Worm (Caenorhabditis elegans) whole organism, L4/young adult: ENCODE measurements around the gene lgc-58.

Source experiments
- W03F9.2 ChIP-seq: fragments of 150-350 bp; optimal IDR thresholded peaks from 2 replicates; lab custom pipeline; 2014; ENCODE audit warnings: missing biosample characterization, missing genetic modification characterization
- dao-5 ChIP-seq: sonication (generic microtip); optimal IDR thresholded peaks from 2 replicates; lab custom pipeline; 2016; ENCODE audit warnings: missing genotype, missing genetic modification characterization, moderate library complexity, missing compliant biosample characterization
- him-1 ChIP-seq: sonication (generic microtip); optimal IDR thresholded peaks from 2 replicates; lab custom pipeline; 2016; ENCODE audit warnings: missing genotype, missing genetic modification reagents, missing genetic modification characterization, missing compliant biosample characterization

lgc-58 gene

ce11 chrX:6075209-6075608 is at the start of gene lgc-58:
Gene lgc-58, plus strand, starts transcription at chrX:6075509.
- no peak for TF ChIP-seq dao-5
- TF ChIP-seq W03F9.2 (tag; lab: Kevin White, UChicago), result no peak
- no peak for TF ChIP-seq him-1 (tag; lab: Kevin White, UChicago)

ce11 chrX:6026732-6027528 is 48.4 kb upstream of the lgc-58 start:
- no peak for TF ChIP-seq dao-5
- no peak for TF ChIP-seq W03F9.2 (tag; lab: Kevin White, UChicago)
- no peak for TF ChIP-seq him-1 (tag; lab: Kevin White, UChicago)

- no peak for TF ChIP-seq him-1 (tag; lab: Kevin White, UChicago)
- TF ChIP-seq W03F9.2 (tag; lab: Kevin White, UChicago), result no peak
- no peak for TF ChIP-seq dao-5
Measured at ce11 chrX:6029075-6029474, 46.2 kb upstream of the lgc-58 start.

- TF ChIP-seq dao-5 (no peak), him-1 (tag; lab: Kevin White, UChicago) (no peak), W03F9.2 (tag; lab: Kevin White, UChicago) (no peak)
Measured at ce11 chrX:6031169-6031568, 44.1 kb upstream of the lgc-58 start, which contains the start of gene ipp-5. Gene ipp-5, plus strand, starts transcription at chrX:6031469.

ce11 chrX:6039544-6039943 is 35.8 kb upstream of the lgc-58 start, which contains the start of gene hsp-25:
Gene hsp-25, minus strand, starts transcription at chrX:6039644.
- no peak for TF ChIP-seq W03F9.2 (tag; lab: Kevin White, UChicago)
- TF ChIP-seq him-1 (tag; lab: Kevin White, UChicago), result no peak
- no peak for TF ChIP-seq dao-5

ce11 chrX:6040435-6041093 is 34.7 kb upstream of the lgc-58 start:
- TF ChIP-seq W03F9.2 (tag; lab: Kevin White, UChicago) (no peak), him-1 (tag; lab: Kevin White, UChicago) (no peak), dao-5 (no peak)

ce11 chrX:6041094-6041441 is 34.2 kb upstream of the lgc-58 start:
- TF ChIP-seq him-1 (tag; lab: Kevin White, UChicago) (no peak), dao-5 (no peak), W03F9.2 (tag; lab: Kevin White, UChicago) (no peak)

ce11 chrX:6041995-6042481 is 33.3 kb upstream of the lgc-58 start:
- no peak for TF ChIP-seq dao-5
- TF ChIP-seq him-1 (tag; lab: Kevin White, UChicago), result no peak
- peak; percentile 58 for TF ChIP-seq W03F9.2 (tag; lab: Kevin White, UChicago)

ce11 chrX:6043283-6043682 is 32.0 kb upstream of the lgc-58 start:
- TF ChIP-seq dao-5 (no peak), him-1 (tag; lab: Kevin White, UChicago) (no peak), W03F9.2 (tag; lab: Kevin White, UChicago) (no peak)

- TF ChIP-seq dao-5 (no peak), him-1 (tag; lab: Kevin White, UChicago) (no peak), W03F9.2 (tag; lab: Kevin White, UChicago) (no peak)
Measured at ce11 chrX:6048508-6048907, 26.8 kb upstream of the lgc-58 start, which contains the start of gene pak-1. Gene pak-1, minus strand, starts transcription at chrX:6048608.

ce11 chrX:6050078-6050477 is 25.2 kb upstream of the lgc-58 start:
- TF ChIP-seq him-1 (tag; lab: Kevin White, UChicago) (no peak), W03F9.2 (tag; lab: Kevin White, UChicago) (no peak)

ce11 chrX:6050849-6051248 is 24.5 kb upstream of the lgc-58 start:
- TF ChIP-seq him-1 (tag; lab: Kevin White, UChicago) (no peak), W03F9.2 (tag; lab: Kevin White, UChicago) (no peak), dao-5 (no peak)

- TF ChIP-seq dao-5, result no peak
- TF ChIP-seq W03F9.2 (tag; lab: Kevin White, UChicago), result no peak
- TF ChIP-seq him-1 (tag; lab: Kevin White, UChicago), result no peak
Measured at ce11 chrX:6052744-6053143, 22.6 kb upstream of the lgc-58 start, which contains the start of gene C45B2.6. Gene C45B2.6, plus strand, starts transcription at chrX:6052879.
